Worm (Caenorhabditis elegans) whole organism, midembryonic: ENCODE results near the gene F18E3.11.

Experiments used
- T22C8.4 ChIP-seq: fragments of 200-800 bp; sonication (Bioruptor generic); IDR thresholded peaks from 2 replicates; pipeline ENCODE4 v1.3.6; 2022; ENCODE audit warnings: missing genetic modification characterization, missing compliant biosample characterization
- cog-1 ChIP-seq: sonication (generic microtip); optimal IDR thresholded peaks from 2 replicates; lab custom pipeline; 2016; ENCODE audit warnings: missing genetic modification characterization, missing compliant biosample characterization
- flt-1 ChIP-seq: fragments of 200-800 bp; sonication (Bioruptor generic); IDR thresholded peaks from 2 replicates; pipeline ENCODE4 v1.3.6; 2022; ENCODE audit warnings: missing genetic modification characterization, missing compliant biosample characterization
- klf-2 ChIP-seq: fragments of 200-800 bp; sonication (Bioruptor generic); conservative IDR thresholded peaks from 2 replicates; pipeline ENCODE4 v1.3.6; 2022; ENCODE audit warnings: missing genetic modification reagents, missing genetic modification characterization, missing compliant biosample characterization
- med-1 ChIP-seq: sonication (generic microtip); optimal IDR thresholded peaks from 2 replicates; lab custom pipeline; 2017; ENCODE audit warnings: missing genetic modification characterization, mild to moderate bottlenecking, missing compliant biosample characterization, antibody characterized with exemption, missing genetic modification reagents; ENCODE audit not compliant: insufficient read depth
- ref-1 ChIP-seq: fragments of 200-800 bp; sonication (Bioruptor generic); conservative IDR thresholded peaks from 2 replicates; pipeline ENCODE4 v1.3.6; 2022; ENCODE audit warnings: missing genetic modification reagents, missing genetic modification characterization, missing compliant biosample characterization
- tab-1 ChIP-seq: fragments of 200-800 bp; sonication (Bioruptor generic); IDR thresholded peaks from 2 replicates; pipeline ENCODE4 v1.3.6; 2022; ENCODE audit warnings: missing genetic modification characterization, missing compliant biosample characterization
- ztf-23 ChIP-seq: fragments of 200-800 bp; sonication (Bioruptor generic); IDR thresholded peaks from 2 replicates; pipeline ENCODE4 v1.3.6; 2022; ENCODE audit warnings: missing genetic modification reagents, missing genetic modification characterization, missing compliant biosample characterization
- ztf-29 ChIP-seq: fragments of 200-800 bp; sonication (Bioruptor generic); IDR thresholded peaks from 2 replicates; pipeline ENCODE4 v1.3.6; 2022; ENCODE audit warnings: missing genetic modification reagents, missing genetic modification characterization, missing compliant biosample characterization

F18E3.11 gene

ce11 chrV:7413107-7413774 lies at the start of gene F18E3.11:
Gene F18E3.11, plus strand, starts transcription at chrV:7413482.
- TF ChIP-seq tab-1 (GFP tag; lab: Robert Waterston, UW) = no peak
- TF ChIP-seq cog-1 (tag; lab: Kevin White, UChicago) = no peak
- TF ChIP-seq klf-2 (GFP tag; lab: Robert Waterston, UW) = no peak

- TF ChIP-seq cog-1 (tag; lab: Kevin White, UChicago) (no peak), klf-2 (GFP tag; lab: Robert Waterston, UW) (no peak), ref-1 (no peak), T22C8.4 (GFP tag; lab: Robert Waterston, UW) (no peak)
These were observed 49.2 kb upstream of the F18E3.11 start, which contains the start of gene cyp-35A2 for ce11 chrV:7364059-7364458. Gene cyp-35A2, minus strand, starts transcription at chrV:7364182.

- TF ChIP-seq klf-2 (GFP tag; lab: Robert Waterston, UW) = no peak
- TF ChIP-seq ztf-29 (GFP tag; lab: Robert Waterston, UW) = no peak
- TF ChIP-seq tab-1 (GFP tag; lab: Robert Waterston, UW) = no peak
- TF ChIP-seq ztf-23 (GFP tag; lab: Robert Waterston, UW) = no peak
- TF ChIP-seq cog-1 (tag; lab: Kevin White, UChicago) = no peak
- no peak for TF ChIP-seq ref-1
- TF ChIP-seq flt-1 (GFP tag; lab: Robert Waterston, UW) = no peak
- TF ChIP-seq med-1 = no peak
- no peak for TF ChIP-seq T22C8.4 (GFP tag; lab: Robert Waterston, UW)
These were observed 48.3 kb upstream of the F18E3.11 start, which contains the start of gene exc-13 for ce11 chrV:7364951-7365350. Gene exc-13, plus strand, starts transcription at chrV:7365251.

DNA sequence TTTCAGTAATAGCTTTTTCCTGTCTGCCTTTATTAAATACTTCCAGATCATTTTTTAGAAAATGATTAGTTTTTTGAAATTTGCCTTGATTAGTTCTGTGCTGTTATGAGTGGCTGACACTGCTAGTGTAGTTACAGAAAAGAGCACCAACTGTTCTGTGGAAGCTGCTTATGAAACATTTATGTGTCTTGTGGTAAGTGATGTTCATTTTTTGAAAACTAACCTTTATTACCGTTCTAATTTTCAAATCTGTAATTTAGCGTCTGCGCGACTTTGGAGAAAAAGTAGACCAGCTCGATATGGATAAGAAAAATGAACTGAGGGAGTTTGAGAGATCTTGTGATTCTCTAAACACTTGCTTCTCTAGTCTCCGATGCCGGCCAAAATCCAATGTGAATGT lies 43.7 kb upstream of the F18E3.11 start, which contains the start of gene srj-14:
TSS of gene srj-14 (plus strand) at position 131 of the 400 bp plus-strand sequence.
- no peak for TF ChIP-seq cog-1 (tag; lab: Kevin White, UChicago)
- TF ChIP-seq ref-1 = no peak

DNA sequence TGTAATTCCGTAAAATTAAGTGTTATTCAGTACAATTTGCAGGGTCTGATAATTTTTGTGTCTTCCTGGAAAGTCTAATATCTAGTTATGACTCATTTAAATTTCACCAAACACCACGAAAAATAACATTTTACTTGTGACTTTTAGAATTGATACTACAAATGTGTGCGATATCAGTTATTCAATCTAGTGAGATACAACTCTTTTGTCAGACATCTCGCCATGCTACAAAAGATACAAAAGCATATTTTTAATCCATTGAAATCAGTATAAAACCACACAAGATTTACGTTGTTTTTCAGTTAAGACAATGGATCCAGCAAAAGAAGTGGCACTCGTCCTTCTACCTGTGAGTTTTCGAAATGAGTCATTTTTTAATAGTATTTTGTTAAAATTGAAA lies 39.2 kb upstream of the F18E3.11 start, which contains the start of gene srx-56:
TSS of gene srx-56 (plus strand) at position 301 of the 400 bp plus-strand sequence.
- no peak for TF ChIP-seq ref-1
- TF ChIP-seq flt-1 (GFP tag; lab: Robert Waterston, UW) = no peak
- TF ChIP-seq T22C8.4 (GFP tag; lab: Robert Waterston, UW) = no peak
- no peak for TF ChIP-seq klf-2 (GFP tag; lab: Robert Waterston, UW)
- TF ChIP-seq med-1 = no peak
- TF ChIP-seq cog-1 (tag; lab: Kevin White, UChicago) = no peak
- no peak for TF ChIP-seq tab-1 (GFP tag; lab: Robert Waterston, UW)

ce11 chrV:7379384-7379783 lies 33.9 kb upstream of the F18E3.11 start, which contains the start of gene srsx-24:
Gene srsx-24, minus strand, starts transcription at chrV:7379484.
- no peak for TF ChIP-seq ztf-23 (GFP tag; lab: Robert Waterston, UW)
- TF ChIP-seq flt-1 (GFP tag; lab: Robert Waterston, UW) = no peak
- no peak for TF ChIP-seq ref-1
- TF ChIP-seq ztf-29 (GFP tag; lab: Robert Waterston, UW) = no peak
- no peak for TF ChIP-seq klf-2 (GFP tag; lab: Robert Waterston, UW)
- no peak for TF ChIP-seq med-1
- TF ChIP-seq tab-1 (GFP tag; lab: Robert Waterston, UW) = no peak
- TF ChIP-seq T22C8.4 (GFP tag; lab: Robert Waterston, UW) = no peak
- TF ChIP-seq cog-1 (tag; lab: Kevin White, UChicago) = no peak

- TF ChIP-seq flt-1 (GFP tag; lab: Robert Waterston, UW) (no peak), klf-2 (GFP tag; lab: Robert Waterston, UW) (no peak), ztf-29 (GFP tag; lab: Robert Waterston, UW) (no peak), ref-1 (no peak), cog-1 (tag; lab: Kevin White, UChicago) (no peak), tab-1 (GFP tag; lab: Robert Waterston, UW) (no peak), med-1 (no peak), T22C8.4 (GFP tag; lab: Robert Waterston, UW) (no peak), ztf-23 (GFP tag; lab: Robert Waterston, UW) (no peak)
These were observed 32.3 kb upstream of the F18E3.11 start, which contains the start of gene C03G6.17 for ce11 chrV:7381008-7381407. Gene C03G6.17, minus strand, starts transcription at chrV:7381108.

DNA sequence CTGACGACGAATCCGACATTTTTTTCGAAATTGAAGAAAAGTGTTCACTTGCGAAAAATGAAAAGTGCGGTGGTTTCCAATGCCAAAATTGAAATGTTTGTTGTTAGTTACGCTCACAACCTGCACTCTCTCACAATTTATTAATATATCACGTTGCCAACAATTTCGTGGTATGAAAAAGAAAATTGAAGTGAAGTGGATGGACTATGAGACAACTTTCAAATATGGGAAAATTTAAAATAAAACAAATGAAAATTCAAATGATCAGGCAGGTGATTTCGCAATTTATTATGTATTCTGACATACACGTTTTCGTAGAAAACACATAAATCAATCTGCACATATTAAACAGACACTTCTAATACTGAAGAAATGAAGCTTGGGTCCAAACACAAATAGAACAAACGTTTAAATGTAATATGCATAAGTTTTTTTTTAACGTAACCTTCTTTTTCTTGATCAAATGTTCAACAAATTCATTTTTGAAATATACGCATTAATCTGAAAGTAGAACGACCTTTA lies 27.2 kb upstream of the F18E3.11 start, which contains the start of gene srp-6:
TSS of gene srp-6 (minus strand) at position 51 of the 522 bp plus-strand sequence.
- TF ChIP-seq klf-2 (GFP tag; lab: Robert Waterston, UW) = no peak
- no peak for TF ChIP-seq ztf-23 (GFP tag; lab: Robert Waterston, UW)
- no peak for TF ChIP-seq ztf-29 (GFP tag; lab: Robert Waterston, UW)
- no peak for TF ChIP-seq tab-1 (GFP tag; lab: Robert Waterston, UW)
- TF ChIP-seq ref-1 = no peak
- no peak for TF ChIP-seq med-1

ce11 chrV:7387755-7388154 lies 25.5 kb upstream of the F18E3.11 start, which contains the start of gene C02H6.3:
Gene C02H6.3, minus strand, starts transcription at chrV:7387855.
- no peak for TF ChIP-seq ztf-29 (GFP tag; lab: Robert Waterston, UW)
- TF ChIP-seq tab-1 (GFP tag; lab: Robert Waterston, UW) = no peak
- TF ChIP-seq ztf-23 (GFP tag; lab: Robert Waterston, UW) = no peak
- TF ChIP-seq med-1 = no peak
- no peak for TF ChIP-seq cog-1 (tag; lab: Kevin White, UChicago)
- no peak for TF ChIP-seq T22C8.4 (GFP tag; lab: Robert Waterston, UW)
- TF ChIP-seq klf-2 (GFP tag; lab: Robert Waterston, UW) = no peak
- no peak for TF ChIP-seq flt-1 (GFP tag; lab: Robert Waterston, UW)
- no peak for TF ChIP-seq ref-1

ce11 chrV:7389771-7390170 lies 23.5 kb upstream of the F18E3.11 start, which contains the start of gene C02H6.1:
Gene C02H6.1, minus strand, starts transcription at chrV:7389871.
- TF ChIP-seq flt-1 (GFP tag; lab: Robert Waterston, UW) (no peak), klf-2 (GFP tag; lab: Robert Waterston, UW) (no peak)
